Worm (Caenorhabditis elegans): Measurements from ENCODE around the gene B0035.15.

ce11 chrIV:11340735-11341443 lies 42.8 kb upstream of the B0035.15 start:
- TF ChIP-seq peb-1 (tag; optimal IDR thresholded peaks at IDR 0.05): no peak
- no peak for TF ChIP-seq fos-1 (tag; optimal IDR thresholded peaks at IDR 0.05)
- no peak for TF ChIP-seq nhr-77 (tag; optimal IDR thresholded peaks at IDR 0.05)
- TF ChIP-seq ama-1 (optimal IDR thresholded peaks at IDR 0.05): no peak
- no peak for TF ChIP-seq sma-3 (GFP tag; optimal IDR thresholded peaks at IDR 0.05)
- TF ChIP-seq nhr-10 (tag; optimal IDR thresholded peaks at IDR 0.05): no peak
- TF ChIP-seq ZK546.5 (tag; optimal IDR thresholded peaks at IDR 0.05): no peak
- no peak for TF ChIP-seq nhr-23 (tag; optimal IDR thresholded peaks at IDR 0.05)
- no peak for TF ChIP-seq unc-62 (GFP tag; optimal IDR thresholded peaks at IDR 0.05)
- no peak for TF ChIP-seq nhr-25 (tag; optimal IDR thresholded peaks at IDR 0.05)
- TF ChIP-seq nhr-12 (tag; optimal IDR thresholded peaks at IDR 0.05): no peak
- no peak for TF ChIP-seq blmp-1 (tag; optimal IDR thresholded peaks at IDR 0.05; ENCODE audit: insufficient read depth)
- TF ChIP-seq egl-27 (tag; optimal IDR thresholded peaks at IDR 0.05): no peak
- TF ChIP-seq aly-2 (tag; optimal IDR thresholded peaks at IDR 0.05): no peak

All from whole organism, L2 larva.